Fruit fly (Drosophila melanogaster) whole organism, prepupa: ENCODE data around the gene CG15408.

Experiments used
- Blimp-1 ChIP-seq: fragments of 200-800 bp; sonication (Bioruptor generic); optimal IDR thresholded peaks from 3 replicates; lab custom pipeline; 2017; ENCODE audit warnings: missing biosample characterization, missing genetic modification characterization, mild to moderate bottlenecking, moderate library complexity, missing genetic modification reagents
- CG10631 ChIP-seq: fragments of 200-800 bp; sonication (Bioruptor generic); optimal IDR thresholded peaks from 2 replicates; lab custom pipeline; 2016; ENCODE audit warnings: missing biosample characterization, missing genetic modification characterization
- CG10669 ChIP-seq: fragments of 200-800 bp; sonication (Bioruptor generic); optimal IDR thresholded peaks from 3 replicates; lab custom pipeline; 2018; ENCODE audit warnings: missing biosample characterization, mild to moderate bottlenecking, missing genetic modification characterization, moderate library complexity
- CG11294 ChIP-seq: fragments of 200-800 bp; sonication (Bioruptor generic); IDR thresholded peaks from 2 replicates; pipeline ENCODE4 v1.3.6; 2022; ENCODE audit warnings: missing biosample characterization, missing genetic modification characterization
- CG11762 ChIP-seq: fragments of 200-800 bp; sonication (Bioruptor generic); optimal IDR thresholded peaks from 3 replicates; lab custom pipeline; 2016; ENCODE audit warnings: missing biosample characterization, missing genetic modification characterization; ENCODE audit not compliant: insufficient read depth
- CG11902 ChIP-seq: fragments of 200-800 bp; sonication (Bioruptor generic); optimal IDR thresholded peaks from 3 replicates; lab custom pipeline; 2016; ENCODE audit warnings: missing biosample characterization, missing genetic modification characterization
- CG1621 ChIP-seq: fragments of 200-800 bp; sonication (Bioruptor generic); optimal IDR thresholded peaks from 3 replicates; lab custom pipeline; 2018; ENCODE audit warnings: missing biosample characterization, mild to moderate bottlenecking, missing genetic modification characterization
- CG16779 ChIP-seq: fragments of 200-800 bp; sonication (Bioruptor generic); optimal IDR thresholded peaks from 3 replicates; lab custom pipeline; 2017; ENCODE audit warnings: missing biosample characterization, mild to moderate bottlenecking, missing genetic modification characterization
- CG3032 ChIP-seq: fragments of 200-800 bp; optimal IDR thresholded peaks from 2 replicates; lab custom pipeline; 2019; ENCODE audit warnings: missing biosample characterization, mild to moderate bottlenecking, missing genetic modification characterization, moderate library complexity
- CG3919 ChIP-seq: fragments of 200-800 bp; sonication (Bioruptor generic); optimal IDR thresholded peaks from 3 replicates; lab custom pipeline; 2016; ENCODE audit warnings: missing biosample characterization, missing genetic modification characterization
- CG4318 ChIP-seq: fragments of 200-800 bp; sonication (Bioruptor generic); optimal IDR thresholded peaks from 3 replicates; lab custom pipeline; 2017; ENCODE audit warnings: missing biosample characterization, mild to moderate bottlenecking, missing genetic modification characterization
- CG6163 ChIP-seq: fragments of 200-800 bp; sonication (Bioruptor generic); IDR thresholded peaks from 3 replicates; pipeline ENCODE4 v1.3.6; 2022; ENCODE audit warnings: missing biosample characterization, missing genetic modification characterization
- CG6276 ChIP-seq: fragments of 200-800 bp; sonication (Bioruptor generic); optimal IDR thresholded peaks from 2 replicates; lab custom pipeline; 2017; ENCODE audit warnings: missing biosample characterization, mild to moderate bottlenecking, missing genetic modification characterization
- CG6792 ChIP-seq: fragments of 200-800 bp; sonication (Bioruptor generic); optimal IDR thresholded peaks from 3 replicates; lab custom pipeline; 2016; ENCODE audit warnings: missing biosample characterization, missing genetic modification characterization
- CG6854 ChIP-seq: fragments of 200-800 bp; sonication (Bioruptor generic); optimal IDR thresholded peaks from 2 replicates; lab custom pipeline; 2017; ENCODE audit warnings: missing biosample characterization, mild to moderate bottlenecking, missing genetic modification characterization
- CG7368 ChIP-seq: fragments of 200-800 bp; sonication (Bioruptor generic); optimal IDR thresholded peaks from 3 replicates; lab custom pipeline; 2016; ENCODE audit warnings: missing biosample characterization, missing genetic modification characterization
- CG8119 ChIP-seq: fragments of 200-800 bp; sonication (Bioruptor generic); IDR thresholded peaks from 3 replicates; pipeline ENCODE4 v1.3.6; 2022; ENCODE audit warnings: missing biosample characterization, missing genetic modification characterization
- CG8319 ChIP-seq: fragments of 200-800 bp; sonication (Bioruptor generic); optimal IDR thresholded peaks from 3 replicates; lab custom pipeline; 2016; ENCODE audit warnings: missing biosample characterization, missing genetic modification characterization
- CG8632 ChIP-seq: fragments of 200-800 bp; sonication (Bioruptor generic); optimal IDR thresholded peaks from 3 replicates; lab custom pipeline; 2016; ENCODE audit warnings: missing biosample characterization, missing genetic modification characterization
- Eip75B ChIP-seq: fragments of 200-800 bp; sonication (Bioruptor generic); optimal IDR thresholded peaks from 3 replicates; lab custom pipeline; 2016; ENCODE audit warnings: missing biosample characterization, missing genetic modification characterization
- Eip93F ChIP-seq: fragments of 200-800 bp; sonication (Bioruptor generic); optimal IDR thresholded peaks from 2 replicates; lab custom pipeline; 2016; ENCODE audit warnings: missing biosample characterization, mild to moderate bottlenecking, missing genetic modification characterization
- Ets21C ChIP-seq: fragments of 200-800 bp; sonication (Bioruptor generic); optimal IDR thresholded peaks from 3 replicates; lab custom pipeline; 2016; ENCODE audit warnings: missing biosample characterization, missing genetic modification characterization
- Ets96B ChIP-seq: fragments of 200-800 bp; optimal IDR thresholded peaks from 2 replicates; lab custom pipeline; 2019; ENCODE audit warnings: missing biosample characterization, mild to moderate bottlenecking, missing genetic modification characterization, moderate library complexity
- Gug ChIP-seq: fragments of 200-800 bp; sonication (Bioruptor generic); IDR thresholded peaks from 2 replicates; pipeline ENCODE4 v1.3.6; 2022; ENCODE audit warnings: missing biosample characterization, missing genetic modification characterization
- Hr38 ChIP-seq: sonication (Bioruptor generic); optimal IDR thresholded peaks from 2 replicates; lab custom pipeline; 2016; ENCODE audit warnings: missing biosample characterization, missing genetic modification characterization
- Hr39 ChIP-seq: fragments of 200-800 bp; sonication (Bioruptor generic); optimal IDR thresholded peaks from 2 replicates; lab custom pipeline; 2016; ENCODE audit warnings: missing biosample characterization, missing genetic modification characterization
- Hr4 ChIP-seq: fragments of 200-800 bp; sonication (Bioruptor generic); optimal IDR thresholded peaks from 3 replicates; lab custom pipeline; 2016; ENCODE audit warnings: missing biosample characterization, missing genetic modification characterization
- Met ChIP-seq: fragments of 200-800 bp; sonication (Bioruptor generic); optimal IDR thresholded peaks from 3 replicates; lab custom pipeline; 2016; ENCODE audit warnings: missing biosample characterization, missing genetic modification characterization
- Smox ChIP-seq: fragments of 200-800 bp; sonication (Bioruptor generic); optimal IDR thresholded peaks from 3 replicates; lab custom pipeline; 2016; ENCODE audit warnings: missing biosample characterization, missing genetic modification characterization
- Sox102F ChIP-seq: fragments of 200-800 bp; sonication (Bioruptor generic); optimal IDR thresholded peaks from 2 replicates; lab custom pipeline; 2016; ENCODE audit warnings: missing biosample characterization, mild to moderate bottlenecking, missing genetic modification characterization
- Sox14 ChIP-seq: fragments of 200-800 bp; sonication (Bioruptor generic); optimal IDR thresholded peaks from 3 replicates; lab custom pipeline; 2016; ENCODE audit warnings: missing biosample characterization, missing genetic modification characterization
- Sox15 ChIP-seq: fragments of 200-800 bp; sonication (Bioruptor generic); optimal IDR thresholded peaks from 3 replicates; lab custom pipeline; 2016; ENCODE audit warnings: missing biosample characterization, missing genetic modification characterization
- acj6 ChIP-seq: fragments of 200-800 bp; sonication (Bioruptor generic); optimal IDR thresholded peaks from 3 replicates; lab custom pipeline; 2016; ENCODE audit warnings: missing biosample characterization, missing genetic modification characterization
- cyc ChIP-seq: fragments of 200-800 bp; sonication (Bioruptor generic); optimal IDR thresholded peaks from 3 replicates; lab custom pipeline; 2016; ENCODE audit warnings: missing biosample characterization, missing genetic modification characterization
- dac ChIP-seq: fragments of 200-800 bp; sonication (Bioruptor generic); optimal IDR thresholded peaks from 2 replicates; lab custom pipeline; 2017; ENCODE audit warnings: missing biosample characterization, mild to moderate bottlenecking, missing genetic modification characterization
- dsx ChIP-seq: fragments of 200-800 bp; optimal IDR thresholded peaks from 3 replicates; lab custom pipeline; 2019; ENCODE audit warnings: missing biosample characterization, mild to moderate bottlenecking, missing genetic modification characterization, moderate library complexity; ENCODE audit not compliant: poor library complexity, severe bottlenecking
- eg ChIP-seq: fragments of 200-800 bp; sonication (Bioruptor generic); IDR thresholded peaks from 3 replicates; pipeline ENCODE4 v1.3.6; 2022; ENCODE audit warnings: missing biosample characterization, missing genetic modification characterization
- fd59A ChIP-seq: fragments of 200-800 bp; sonication (Bioruptor generic); optimal IDR thresholded peaks from 2 replicates; lab custom pipeline; 2017; ENCODE audit warnings: missing biosample characterization, mild to moderate bottlenecking, missing genetic modification characterization, missing genetic modification reagents
- fd85E ChIP-seq: fragments of 200-800 bp; sonication (Bioruptor generic); optimal IDR thresholded peaks from 3 replicates; lab custom pipeline; 2016; ENCODE audit warnings: missing biosample characterization, missing genetic modification characterization
- fkh ChIP-seq: fragments of 200-800 bp; sonication (Bioruptor generic); optimal IDR thresholded peaks from 3 replicates; lab custom pipeline; 2017; ENCODE audit warnings: missing biosample characterization, mild to moderate bottlenecking, missing genetic modification characterization, moderate library complexity
- lz ChIP-seq: fragments of 200-800 bp; sonication (Bioruptor generic); optimal IDR thresholded peaks from 3 replicates; lab custom pipeline; 2016; ENCODE audit warnings: missing biosample characterization, missing genetic modification characterization
- net ChIP-seq: fragments of 200-800 bp; sonication (Bioruptor generic); optimal IDR thresholded peaks from 3 replicates; lab custom pipeline; 2016; ENCODE audit warnings: missing biosample characterization, missing genetic modification characterization
- pdm3 ChIP-seq: fragments of 200-800 bp; sonication (Bioruptor generic); optimal IDR thresholded peaks from 3 replicates; lab custom pipeline; 2016; ENCODE audit warnings: missing biosample characterization, missing genetic modification characterization
- spab ChIP-seq: fragments of 200-800 bp; sonication (Bioruptor generic); optimal IDR thresholded peaks from 2 replicates; lab custom pipeline; 2017; ENCODE audit warnings: missing biosample characterization, mild to moderate bottlenecking, missing genetic modification characterization, missing genetic modification reagents
- svp ChIP-seq: fragments of 200-800 bp; sonication (Bioruptor generic); peaks from one replicate; lab custom pipeline; 2016; ENCODE audit warnings: missing biosample characterization, missing genetic modification characterization
- topi ChIP-seq: fragments of 200-800 bp; sonication (Bioruptor generic); optimal IDR thresholded peaks from 3 replicates; lab custom pipeline; 2016; ENCODE audit warnings: missing biosample characterization, missing genetic modification characterization
- vri ChIP-seq: fragments of 200-800 bp; sonication (Bioruptor generic); optimal IDR thresholded peaks from 3 replicates; lab custom pipeline; 2016; ENCODE audit warnings: missing biosample characterization, mild to moderate bottlenecking, missing genetic modification characterization

Gene CG15408

DNA sequence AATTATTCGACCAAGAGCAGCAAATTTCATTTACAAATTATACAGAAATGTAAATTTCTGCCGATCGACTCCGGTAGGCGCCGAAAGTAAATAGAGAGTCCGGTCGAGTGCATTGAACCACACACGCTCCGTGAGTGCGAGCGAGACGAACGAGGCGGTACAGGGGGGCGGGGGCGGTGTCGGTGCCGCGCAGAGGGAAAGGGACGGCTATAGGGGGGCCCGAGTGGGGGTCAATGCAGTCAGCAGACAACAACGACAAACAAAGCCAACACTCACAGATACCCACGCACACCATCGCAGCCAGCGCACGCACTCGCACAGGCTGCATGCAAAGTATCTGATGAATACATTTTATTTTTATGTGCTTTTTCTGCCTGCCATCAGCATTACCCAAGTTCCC lies 6.8 kb downstream of the CG15408 start (continued):
- TF ChIP-seq CG8319 (GFP tag; lab: Kevin White, UChicago) = no peak
- no peak for TF ChIP-seq CG7368 (GFP tag; lab: Kevin White, UChicago)
- peak; percentile 50; the same call in 2 of the 3 replicates for TF ChIP-seq CG6163 (GFP tag; lab: Robert Waterston, UW)
- TF ChIP-seq Eip75B (GFP tag; lab: Kevin White, UChicago) = no peak
- TF ChIP-seq vri (GFP tag; lab: Kevin White, UChicago) = no peak
- TF ChIP-seq CG11294 (GFP tag; lab: Robert Waterston, UW) = no peak
- no peak for TF ChIP-seq CG1621 (tag; lab: Kevin White, UChicago)
- TF ChIP-seq CG3032 (tag; lab: Kevin White, UChicago) = no peak
- no peak for TF ChIP-seq Hr39 (GFP tag; lab: Kevin White, UChicago)
- peak; percentile 87 for TF ChIP-seq fkh
- no peak for TF ChIP-seq lz (GFP tag; lab: Kevin White, UChicago)
- no peak for TF ChIP-seq acj6 (GFP tag; lab: Kevin White, UChicago)
- TF ChIP-seq eg (GFP tag; lab: Robert Waterston, UW) = peak; percentile 42; the same call in 1 of the 3 replicates
- TF ChIP-seq CG10631 = no peak

DNA sequence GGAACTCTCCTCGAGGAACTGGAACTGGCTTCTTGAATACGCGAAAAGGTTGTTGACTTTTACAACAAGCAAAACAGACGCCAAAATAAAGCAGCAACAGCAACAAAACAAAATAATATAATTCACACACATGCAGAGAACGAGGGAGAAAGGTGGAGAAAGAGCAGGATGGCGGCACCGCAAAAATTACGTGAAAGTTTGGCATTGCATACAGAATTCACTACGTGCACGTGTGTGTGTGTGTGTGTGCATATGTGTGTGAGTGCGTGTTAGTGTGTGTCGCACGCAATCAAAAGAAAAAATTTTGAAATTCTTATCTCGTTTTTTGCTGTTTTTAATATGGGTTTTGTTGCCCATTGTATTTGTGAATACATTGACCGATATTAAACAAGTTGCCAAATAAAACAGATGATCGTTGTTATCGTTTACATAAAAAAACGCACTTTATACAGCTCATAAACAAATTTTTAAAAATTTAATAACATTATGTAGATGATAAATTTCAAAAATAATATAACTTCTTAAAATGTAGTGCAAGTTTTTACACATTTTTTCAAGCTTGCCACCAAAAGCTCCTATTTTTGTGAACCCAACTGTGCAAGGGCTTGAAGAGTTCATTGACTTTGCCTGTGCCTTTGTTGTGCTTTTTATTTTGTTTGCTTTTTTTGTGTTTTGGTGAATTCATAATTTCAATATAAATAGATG lies 8.8 kb downstream of the CG15408 start:
- TF ChIP-seq Hr4 = peak; percentile 50
- TF ChIP-seq CG3919 (GFP tag; lab: Kevin White, UChicago) = peak; percentile 19
- peak; percentile 77 for TF ChIP-seq acj6 (GFP tag; lab: Kevin White, UChicago)
- no peak for TF ChIP-seq spab (GFP tag; lab: Kevin White, UChicago)
- no peak for TF ChIP-seq Ets96B (tag; lab: Kevin White, UChicago)
- no peak for TF ChIP-seq Sox15
- peak; percentile 80 for TF ChIP-seq Ets21C
- TF ChIP-seq fd59A (GFP tag; lab: Kevin White, UChicago) = no peak
- TF ChIP-seq CG11902 (GFP tag; lab: Kevin White, UChicago) = peak; percentile 45
- peak; percentile 78 for TF ChIP-seq Smox (GFP tag; lab: Kevin White, UChicago)
- no peak for TF ChIP-seq Gug
- peak; percentile 73 for TF ChIP-seq pdm3 (GFP tag; lab: Kevin White, UChicago)
- TF ChIP-seq vri (GFP tag; lab: Kevin White, UChicago) = peak; percentile 98
- TF ChIP-seq Eip75B (GFP tag; lab: Kevin White, UChicago) = no peak
- no peak for TF ChIP-seq CG16779 (tag; lab: Kevin White, UChicago)
- peak; percentile 17 for TF ChIP-seq CG7368 (GFP tag; lab: Kevin White, UChicago)
- TF ChIP-seq fd85E (GFP tag; lab: Kevin White, UChicago) = no peak
- no peak for TF ChIP-seq dac (GFP tag; lab: Kevin White, UChicago)
- TF ChIP-seq fkh = no peak
- TF ChIP-seq Met = peak; percentile 89
- peak; percentile 71 for TF ChIP-seq topi
- peak; percentile 44; the same call in 1 of the 3 replicates for TF ChIP-seq CG8119 (GFP tag; lab: Robert Waterston, UW)
- TF ChIP-seq lz (GFP tag; lab: Kevin White, UChicago) = peak; percentile 75
- no peak for TF ChIP-seq CG1621 (tag; lab: Kevin White, UChicago)
- TF ChIP-seq CG6854 (GFP tag; lab: Kevin White, UChicago) = peak; percentile 75
- TF ChIP-seq CG8632 = peak; percentile 60
- TF ChIP-seq CG10669 (GFP tag; lab: Kevin White, UChicago) = no peak
- TF ChIP-seq CG6276 (GFP tag; lab: Kevin White, UChicago) = peak; percentile 34
- TF ChIP-seq cyc (GFP tag; lab: Kevin White, UChicago) = peak; percentile 39
- peak; percentile 82 for TF ChIP-seq Blimp-1
- no peak for TF ChIP-seq CG4318 (GFP tag; lab: Kevin White, UChicago)
- peak; percentile 75 for TF ChIP-seq CG6792
- no peak for TF ChIP-seq Hr38 (GFP tag; lab: Kevin White, UChicago)
- peak; percentile 88 for TF ChIP-seq Sox102F
- no peak for TF ChIP-seq CG3032 (tag; lab: Kevin White, UChicago)
- TF ChIP-seq CG11762 (GFP tag; lab: Kevin White, UChicago) = no peak
- TF ChIP-seq CG11294 (GFP tag; lab: Robert Waterston, UW) = no peak
- peak; percentile 71 for TF ChIP-seq Sox14 (GFP tag; lab: Kevin White, UChicago)
- no peak for TF ChIP-seq dsx (GFP tag; lab: Kevin White, UChicago)
- TF ChIP-seq net (GFP tag; lab: Kevin White, UChicago) = peak; percentile 57
- TF ChIP-seq Eip93F (GFP tag; lab: Kevin White, UChicago) = peak; percentile 78
- TF ChIP-seq CG10631 = peak; percentile 43
- peak; percentile 86 for TF ChIP-seq svp
